Worm (Caenorhabditis elegans): Measurements from ENCODE around the gene rnp-2.

DNA sequence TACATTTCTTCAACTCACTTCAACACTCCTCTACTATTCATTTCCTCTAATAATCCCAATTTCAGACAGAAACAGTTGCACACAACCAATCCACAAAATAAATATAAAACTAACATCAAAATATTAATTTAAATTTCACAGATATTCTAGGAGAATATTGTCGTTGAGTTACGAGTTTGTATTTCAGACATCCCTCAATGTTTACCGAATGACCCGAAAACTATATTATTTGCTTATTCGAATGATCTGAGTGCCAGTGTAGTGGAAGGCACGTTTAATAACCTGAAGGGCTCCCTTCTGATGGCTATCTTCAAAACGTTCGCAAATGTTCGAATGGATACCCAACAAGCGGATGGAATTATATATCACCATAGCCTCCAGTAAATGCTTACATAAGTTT, 27.1 kb upstream of the rnp-2 start, which contains the start of gene R07C12.3:
- TF ChIP-seq fos-1 (tag; optimal IDR thresholded peaks at IDR 0.05) (no peak), nhr-25 (tag; optimal IDR thresholded peaks at IDR 0.05) (no peak), snpc-4 (tag; optimal IDR thresholded peaks at IDR 0.05) (no peak)

Measured in whole organism, L2 larva.